Worm (Caenorhabditis elegans) whole organism, young adult: Measurements from ENCODE around the gene F40F8.1.
A peak's percentile ranks its signal among the peaks of the same experiment; 100 is the strongest.

Experiments used
- ama-1 ChIP-seq, 3 experiments: fragments of 150-350 bp in 1 of 3; sonication (generic microtip) in 2 of 3; optimal IDR thresholded peaks; 2 replicates each; lab custom pipeline; 2014 to 2018; ENCODE audit warnings: missing biosample characterization in 2 of 3, missing genetic modification characterization in 2 of 3, missing genetic modification reagents in 2 of 3
- attf-5 ChIP-seq: fragments of 200-800 bp; sonication (Bioruptor generic); optimal IDR thresholded peaks from 2 replicates; lab custom pipeline; 2018; ENCODE audit warnings: mild to moderate bottlenecking, missing genetic modification characterization, missing compliant biosample characterization
- egrh-3 ChIP-seq: fragments of 200-800 bp; sonication (Bioruptor generic); IDR thresholded peaks from 2 replicates; pipeline ENCODE4 v1.3.6; 2022; ENCODE audit warnings: missing genetic modification reagents, missing genetic modification characterization, missing compliant biosample characterization
- rec-8 ChIP-seq, 2 experiments: sonication (generic microtip); optimal IDR thresholded peaks; 2 replicates each; lab custom pipeline; 2016; ENCODE audit warnings: mild to moderate bottlenecking in 2 of 2, missing genetic modification characterization in 2 of 2, missing genetic modification reagents in 2 of 2, missing genotype in 2 of 2, missing biosample characterization in 1 of 2, missing compliant biosample characterization in 1 of 2, moderate library complexity in 1 of 2
- snpc-1.1 ChIP-seq: sonication (generic microtip); optimal IDR thresholded peaks from 2 replicates; lab custom pipeline; 2017; ENCODE audit warnings: missing genetic modification characterization, mild to moderate bottlenecking, missing compliant biosample characterization, antibody characterized with exemption, moderate library complexity, missing genotype, missing genetic modification reagents; ENCODE audit not compliant: insufficient read depth
- snpc-4 ChIP-seq, 5 experiments: fragments of 150-350 bp in 1 of 5; sonication (generic microtip) in 4 of 5; optimal IDR thresholded peaks; 2 replicates each; lab custom pipeline; 2014 to 2018; ENCODE audit warnings: missing genetic modification characterization in 5 of 5, missing biosample characterization in 3 of 5, antibody characterized with exemption in 2 of 5, mild to moderate bottlenecking in 2 of 5, missing compliant biosample characterization in 2 of 5, missing genotype in 2 of 5, moderate library complexity in 2 of 5, missing genetic modification reagents in 1 of 5
- unc-62 ChIP-seq: fragments of 150-350 bp; optimal IDR thresholded peaks from 2 replicates; lab custom pipeline; 2014; ENCODE audit warnings: missing biosample characterization, missing genetic modification reagents, missing genetic modification characterization

DNA sequence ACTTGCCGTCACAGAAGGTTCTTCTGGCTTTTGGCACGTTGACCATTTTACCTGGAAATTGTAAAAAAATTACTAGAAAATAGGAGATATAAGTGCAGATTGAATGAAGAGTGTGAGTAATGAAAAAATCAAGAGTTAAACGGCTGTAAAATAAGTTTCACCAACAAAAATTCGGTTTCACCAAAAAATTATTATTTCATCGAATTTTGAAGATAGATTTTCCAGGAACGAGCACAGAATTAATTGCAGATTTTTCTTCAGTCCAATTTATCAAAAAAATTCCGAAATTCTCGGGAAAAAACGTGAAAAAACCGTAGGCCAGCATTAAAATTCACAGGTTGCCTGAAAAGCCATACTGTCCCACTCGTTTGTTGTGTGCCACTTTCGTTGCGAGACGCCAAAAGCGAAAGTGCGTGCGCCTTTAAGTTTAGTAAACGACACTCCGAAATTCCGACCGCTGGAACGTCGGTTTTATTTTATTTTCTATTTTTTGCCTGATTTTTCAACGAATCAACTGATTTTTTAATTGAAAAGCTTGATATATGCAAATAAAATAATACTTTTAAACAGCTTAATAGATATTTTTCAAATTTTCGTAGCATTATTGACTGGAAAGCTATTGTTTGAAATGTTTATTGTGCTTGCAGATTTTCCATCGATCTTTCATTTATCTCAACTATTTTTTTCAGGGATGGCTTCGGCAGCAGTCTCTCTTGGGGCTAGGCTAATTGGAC, 30.1 kb upstream of the F40F8.1 start, which contains the start of the genes rpl-36.A and nuo-1:
- TF ChIP-seq snpc-4 (GFP tag; optimal IDR thresholded peaks at IDR 0.05; lab: Kevin White, UChicago), result no peak
- peak in 3 of 4 experiments; percentile 17 to 70 (median 49) for TF ChIP-seq snpc-4 (tag; optimal IDR thresholded peaks at IDR 0.05; lab: Kevin White, UChicago)
- TF ChIP-seq ama-1 (optimal IDR thresholded peaks at IDR 0.05; lab: Kevin White, UChicago), result no peak
- no peak for TF ChIP-seq ama-1 (GFP tag; optimal IDR thresholded peaks at IDR 0.05; lab: Kevin White, UChicago)
- no peak for TF ChIP-seq rec-8 (tag; optimal IDR thresholded peaks at IDR 0.05; lab: Kevin White, UChicago)
- TF ChIP-seq snpc-1.1 (tag; lab: Kevin White, UChicago), result peak; percentile 16
- TF ChIP-seq attf-5 (GFP tag; lab: Kevin White, UChicago), result peak; percentile 89
- peak; percentile 9 for TF ChIP-seq unc-62 (GFP tag; lab: Kevin White, UChicago)
- TF ChIP-seq egrh-3, result no peak
